Worm (Caenorhabditis elegans) whole organism, midembryonic: ENCODE measurements around the gene emc-5.

Experiments
- T22C8.4 ChIP-seq: fragments of 200-800 bp; sonication (Bioruptor generic); IDR thresholded peaks from 2 replicates; pipeline ENCODE4 v1.3.6; 2022; ENCODE audit warnings: missing genetic modification characterization, missing compliant biosample characterization
- cog-1 ChIP-seq: sonication (generic microtip); optimal IDR thresholded peaks from 2 replicates; lab custom pipeline; 2016; ENCODE audit warnings: missing genetic modification characterization, missing compliant biosample characterization
- flt-1 ChIP-seq: fragments of 200-800 bp; sonication (Bioruptor generic); IDR thresholded peaks from 2 replicates; pipeline ENCODE4 v1.3.6; 2022; ENCODE audit warnings: missing genetic modification characterization, missing compliant biosample characterization
- klf-2 ChIP-seq: fragments of 200-800 bp; sonication (Bioruptor generic); conservative IDR thresholded peaks from 2 replicates; pipeline ENCODE4 v1.3.6; 2022; ENCODE audit warnings: missing genetic modification reagents, missing genetic modification characterization, missing compliant biosample characterization
- med-1 ChIP-seq: sonication (generic microtip); optimal IDR thresholded peaks from 2 replicates; lab custom pipeline; 2017; ENCODE audit warnings: missing genetic modification characterization, mild to moderate bottlenecking, missing compliant biosample characterization, antibody characterized with exemption, missing genetic modification reagents; ENCODE audit not compliant: insufficient read depth
- ref-1 ChIP-seq: fragments of 200-800 bp; sonication (Bioruptor generic); conservative IDR thresholded peaks from 2 replicates; pipeline ENCODE4 v1.3.6; 2022; ENCODE audit warnings: missing genetic modification reagents, missing genetic modification characterization, missing compliant biosample characterization
- tab-1 ChIP-seq: fragments of 200-800 bp; sonication (Bioruptor generic); IDR thresholded peaks from 2 replicates; pipeline ENCODE4 v1.3.6; 2022; ENCODE audit warnings: missing genetic modification characterization, missing compliant biosample characterization
- ztf-23 ChIP-seq: fragments of 200-800 bp; sonication (Bioruptor generic); IDR thresholded peaks from 2 replicates; pipeline ENCODE4 v1.3.6; 2022; ENCODE audit warnings: missing genetic modification reagents, missing genetic modification characterization, missing compliant biosample characterization
- ztf-29 ChIP-seq: fragments of 200-800 bp; sonication (Bioruptor generic); IDR thresholded peaks from 2 replicates; pipeline ENCODE4 v1.3.6; 2022; ENCODE audit warnings: missing genetic modification reagents, missing genetic modification characterization, missing compliant biosample characterization

Gene emc-5

DNA sequence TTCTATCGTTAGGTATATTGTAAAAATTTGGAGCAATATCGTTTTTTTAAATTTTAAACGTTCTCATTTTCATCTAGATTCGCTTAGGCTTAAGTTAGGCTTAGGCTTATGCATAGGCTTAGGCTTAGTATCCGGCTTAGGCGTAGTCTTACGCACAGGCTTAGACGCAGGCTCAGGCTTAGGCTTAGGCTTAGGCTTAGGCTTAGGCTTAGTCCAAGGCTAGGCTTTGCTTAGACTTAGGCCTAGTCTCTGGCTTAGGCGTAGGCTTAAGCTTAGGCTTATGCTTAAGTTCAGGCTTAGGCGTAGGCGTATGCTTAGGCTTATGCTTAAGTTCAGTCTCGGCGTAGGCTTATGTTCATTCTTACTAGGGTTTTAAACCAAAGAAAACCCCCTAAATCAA lies 7.2 kb downstream of the emc-5 start:
- TF ChIP-seq cog-1 (no peak), ztf-29 (GFP tag; lab: Robert Waterston, UW) (peak; percentile 67; the same call in 1 of the 2 replicates), tab-1 (no peak)

- TF ChIP-seq klf-2 (no peak), ztf-23 (no peak)
Observed at ce11 chrII:11510373-11510772, 13.8 kb downstream of the emc-5 start, which contains the start of gene npr-41. npr-41 (plus strand) TSS chrII:11510673.

ce11 chrII:11512921-11513320 lies 16.3 kb downstream of the emc-5 start:
- TF ChIP-seq cog-1 (no peak), flt-1 (GFP tag; lab: Robert Waterston, UW) (no peak), ztf-23 (no peak), klf-2 (no peak), tab-1 (no peak), ztf-29 (GFP tag; lab: Robert Waterston, UW) (no peak), med-1 (GFP tag; lab: Kevin White, UChicago) (no peak), T22C8.4 (GFP tag; lab: Robert Waterston, UW) (no peak), ref-1 (no peak)

ce11 chrII:11514775-11515174 lies 18.2 kb downstream of the emc-5 start, which contains the start of gene srh-44:
srh-44 (plus strand) TSS chrII:11515075.
- TF ChIP-seq ref-1 (no peak), ztf-29 (GFP tag; lab: Robert Waterston, UW) (no peak), ztf-23 (no peak), med-1 (GFP tag; lab: Kevin White, UChicago) (no peak), cog-1 (no peak), T22C8.4 (GFP tag; lab: Robert Waterston, UW) (no peak), klf-2 (no peak), flt-1 (GFP tag; lab: Robert Waterston, UW) (no peak), tab-1 (no peak)

DNA sequence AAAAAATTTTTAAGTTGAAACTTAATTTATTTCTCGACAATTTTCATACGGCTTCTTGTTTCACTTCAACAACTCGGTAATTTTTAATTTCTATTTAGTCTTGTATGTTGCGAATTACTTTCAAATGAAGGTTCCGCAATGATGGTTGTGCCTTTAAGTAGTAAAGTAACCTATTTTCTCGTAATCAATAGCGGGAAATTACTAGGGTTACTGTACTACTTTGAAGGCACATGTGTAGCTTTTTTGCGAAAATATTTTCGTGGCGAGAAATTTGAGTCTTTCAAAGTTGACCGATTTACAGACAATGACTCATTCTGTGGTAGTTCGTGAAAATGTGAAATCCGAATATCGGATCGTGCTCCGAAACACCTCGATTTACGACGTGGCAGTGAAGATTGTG lies 21.6 kb downstream of the emc-5 start, which contains the start of gene B0334.10:
TSS of gene B0334.10 (plus strand) at position 301 of the 400 bp plus-strand sequence.
- TF ChIP-seq ztf-23 = no peak
- TF ChIP-seq ztf-29 (GFP tag; lab: Robert Waterston, UW) = no peak
- no peak for TF ChIP-seq klf-2

DNA sequence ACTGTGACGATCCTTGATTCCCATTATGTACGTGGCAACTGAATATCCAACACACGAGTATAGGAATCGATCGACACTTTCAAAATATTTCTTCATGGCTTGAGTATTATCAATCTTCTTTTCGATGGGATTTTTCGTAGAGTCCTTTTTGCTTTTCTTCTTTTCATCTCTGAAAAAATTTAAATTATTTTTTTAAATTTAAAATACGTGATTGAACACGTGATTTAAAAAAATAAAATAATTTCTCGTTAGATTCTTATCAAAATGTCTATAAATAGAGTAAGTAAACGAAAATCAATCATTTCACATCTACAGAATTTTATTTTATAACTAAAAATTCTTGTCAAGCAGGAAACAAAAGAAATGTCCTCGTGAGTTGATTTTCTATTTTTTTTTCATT lies 24.7 kb downstream of the emc-5 start, which contains the start of gene Y62F5A.10:
TSS of gene Y62F5A.10 (plus strand) at position 301 of the 400 bp plus-strand sequence.
- TF ChIP-seq ztf-23 = no peak
- no peak for TF ChIP-seq T22C8.4 (GFP tag; lab: Robert Waterston, UW)
- no peak for TF ChIP-seq med-1 (GFP tag; lab: Kevin White, UChicago)
- TF ChIP-seq ref-1 = no peak
- no peak for TF ChIP-seq klf-2
- TF ChIP-seq tab-1 = no peak
- TF ChIP-seq ztf-29 (GFP tag; lab: Robert Waterston, UW) = no peak
- no peak for TF ChIP-seq cog-1
- TF ChIP-seq flt-1 (GFP tag; lab: Robert Waterston, UW) = no peak

- TF ChIP-seq klf-2 (no peak), ztf-29 (GFP tag; lab: Robert Waterston, UW) (no peak), med-1 (GFP tag; lab: Kevin White, UChicago) (no peak), ref-1 (no peak), tab-1 (no peak), T22C8.4 (GFP tag; lab: Robert Waterston, UW) (no peak), cog-1 (no peak)
Observed at ce11 chrII:11526954-11527353, 30.4 kb downstream of the emc-5 start, which contains the start of gene age-1. age-1 (minus strand) TSS chrII:11527054.

DNA sequence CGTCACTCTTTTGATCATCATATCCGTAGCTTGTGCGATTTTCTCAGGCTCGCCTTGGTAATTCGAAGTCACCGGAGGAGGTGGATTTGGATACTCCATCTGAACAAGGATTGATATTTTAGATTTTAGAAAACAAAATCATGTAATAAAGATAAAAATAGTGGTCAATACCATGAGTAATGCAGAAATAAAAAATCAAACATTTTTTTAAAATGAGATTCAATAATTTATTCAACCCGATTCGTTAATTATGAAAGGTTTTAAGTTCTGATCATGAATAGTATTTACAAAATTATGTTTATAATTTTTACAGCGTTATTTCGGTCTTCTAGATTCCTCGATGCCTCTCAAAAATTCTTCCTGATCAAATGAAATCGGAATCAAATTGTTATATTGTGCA lies 37.1 kb downstream of the emc-5 start, which contains the start of gene mdt-8:
TSS of gene mdt-8 (minus strand) at position 101 of the 400 bp plus-strand sequence.
- no peak for TF ChIP-seq ref-1
- no peak for TF ChIP-seq flt-1 (GFP tag; lab: Robert Waterston, UW)
- TF ChIP-seq cog-1 = no peak
- TF ChIP-seq tab-1 = no peak
- no peak for TF ChIP-seq ztf-23
- TF ChIP-seq med-1 (GFP tag; lab: Kevin White, UChicago) = no peak
- no peak for TF ChIP-seq ztf-29 (GFP tag; lab: Robert Waterston, UW)
- no peak for TF ChIP-seq klf-2
- no peak for TF ChIP-seq T22C8.4 (GFP tag; lab: Robert Waterston, UW)

DNA sequence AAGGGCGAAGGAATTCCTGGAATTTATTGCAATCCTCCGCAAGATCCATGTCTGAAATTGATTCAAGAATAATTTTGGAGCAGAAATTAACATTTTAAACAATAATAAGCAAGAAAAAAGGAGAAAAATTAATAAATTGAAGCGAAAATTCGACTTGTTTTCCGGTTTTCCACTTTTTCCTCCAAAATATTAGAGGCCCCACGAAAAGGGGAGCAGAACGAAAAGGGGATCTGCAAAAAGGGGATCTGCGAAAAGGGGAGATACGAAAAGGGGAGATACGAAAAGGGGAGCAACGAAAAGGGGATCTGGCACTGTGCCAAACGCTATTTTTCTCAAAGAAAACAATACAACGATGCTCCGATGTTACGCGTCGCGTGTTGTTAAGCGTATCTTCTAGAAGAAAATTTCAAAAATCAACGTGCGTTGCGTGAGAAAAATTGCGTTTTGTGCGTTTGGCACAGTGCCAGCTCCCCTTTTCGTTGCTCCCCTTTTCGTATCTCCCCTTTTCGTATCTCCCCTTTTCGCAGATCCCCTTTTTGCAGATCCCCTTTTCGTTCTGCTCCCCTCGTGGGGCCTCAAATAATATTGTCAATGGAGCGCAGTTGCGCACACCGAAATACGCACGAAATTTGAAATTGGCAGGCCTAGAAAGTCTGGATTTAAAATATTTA lies 38.0 kb downstream of the emc-5 start, which contains the start of gene Y62F5A.12:
TSS of gene Y62F5A.12 (minus strand) at position 51 of the 671 bp plus-strand sequence.
- TF ChIP-seq klf-2 = peak; percentile 94
- TF ChIP-seq flt-1 (GFP tag; lab: Robert Waterston, UW) = peak; percentile 88
- peak; percentile 86 for TF ChIP-seq tab-1
- peak; percentile 56 for TF ChIP-seq ref-1
- peak; percentile 73 for TF ChIP-seq T22C8.4 (GFP tag; lab: Robert Waterston, UW)
- peak; percentile 57; the same call in 1 of the 2 replicates for TF ChIP-seq ztf-29 (GFP tag; lab: Robert Waterston, UW)
- TF ChIP-seq cog-1 = peak; percentile 64
- TF ChIP-seq ztf-23 = peak; percentile 92

DNA sequence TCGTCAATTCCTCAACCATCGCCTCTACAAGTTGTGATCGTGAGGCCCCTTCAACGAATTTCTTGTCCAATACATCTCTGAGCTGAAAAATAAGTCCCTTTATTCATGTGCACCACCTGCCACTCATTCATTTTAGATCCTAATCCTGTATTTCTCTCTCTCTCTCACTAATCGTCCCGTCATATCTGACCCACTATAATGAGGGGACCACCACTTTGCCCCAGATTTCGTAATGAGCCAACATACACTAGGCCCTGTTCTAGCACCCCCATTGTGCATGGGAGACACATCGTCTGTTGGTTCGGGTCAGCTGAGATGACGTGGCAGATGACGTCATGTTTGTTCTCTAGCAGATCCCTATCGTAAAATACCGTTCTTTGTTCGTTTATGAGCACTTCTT lies 38.8 kb downstream of the emc-5 start:
- peak; percentile 71 for TF ChIP-seq flt-1 (GFP tag; lab: Robert Waterston, UW)
- TF ChIP-seq cog-1 = no peak
- no peak for TF ChIP-seq ref-1
- no peak for TF ChIP-seq T22C8.4 (GFP tag; lab: Robert Waterston, UW)

- no peak for TF ChIP-seq tab-1
- TF ChIP-seq klf-2 = no peak
Observed at ce11 chrII:11535924-11536323, 39.3 kb downstream of the emc-5 start.
